Worm (Caenorhabditis elegans): ENCODE measurements around the gene R05G6.3.

R05G6.3 gene

DNA sequence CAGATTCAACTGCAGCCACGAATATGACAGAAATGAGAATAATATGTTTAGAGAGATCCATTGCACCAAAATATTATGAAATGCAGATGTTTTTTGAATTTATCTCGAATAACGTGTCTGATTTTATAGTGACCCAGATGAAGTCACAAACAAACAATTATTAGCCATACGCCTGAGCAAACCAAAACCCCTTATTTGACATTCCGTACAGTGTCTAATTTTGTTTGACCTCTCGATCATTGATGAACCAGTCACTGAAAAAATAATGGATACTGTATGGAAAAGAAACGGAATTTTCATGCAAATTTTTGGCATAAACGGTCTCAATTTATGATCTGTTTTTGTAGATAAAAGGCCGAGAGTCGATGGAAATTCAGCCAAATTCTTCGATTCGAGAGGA lies at the start of gene R05G6.3, which contains the start of gene R05G6.9:
TSS of gene R05G6.3 (plus strand) at position 386 of the 400 bp plus-strand sequence.
TSS of gene R05G6.9 (minus strand) at position 101 of the 400 bp plus-strand sequence.
- no peak for TF ChIP-seq unc-62 (GFP tag; optimal IDR thresholded peaks at IDR 0.05)

ce11 chrIV:7467170-7467569 lies 49.2 kb upstream of the R05G6.3 start:
- no peak for TF ChIP-seq unc-62 (GFP tag; optimal IDR thresholded peaks at IDR 0.05)

ce11 chrIV:7468638-7469037 lies 47.7 kb upstream of the R05G6.3 start:
- no peak for TF ChIP-seq unc-62 (GFP tag; optimal IDR thresholded peaks at IDR 0.05)

- TF ChIP-seq unc-62 (GFP tag; optimal IDR thresholded peaks at IDR 0.05) = no peak
Measured at ce11 chrIV:7469782-7470413, 46.5 kb upstream of the R05G6.3 start, which contains the start of gene F55G1.7. Gene F55G1.7 (minus strand): TSS chrIV:7469832.

DNA sequence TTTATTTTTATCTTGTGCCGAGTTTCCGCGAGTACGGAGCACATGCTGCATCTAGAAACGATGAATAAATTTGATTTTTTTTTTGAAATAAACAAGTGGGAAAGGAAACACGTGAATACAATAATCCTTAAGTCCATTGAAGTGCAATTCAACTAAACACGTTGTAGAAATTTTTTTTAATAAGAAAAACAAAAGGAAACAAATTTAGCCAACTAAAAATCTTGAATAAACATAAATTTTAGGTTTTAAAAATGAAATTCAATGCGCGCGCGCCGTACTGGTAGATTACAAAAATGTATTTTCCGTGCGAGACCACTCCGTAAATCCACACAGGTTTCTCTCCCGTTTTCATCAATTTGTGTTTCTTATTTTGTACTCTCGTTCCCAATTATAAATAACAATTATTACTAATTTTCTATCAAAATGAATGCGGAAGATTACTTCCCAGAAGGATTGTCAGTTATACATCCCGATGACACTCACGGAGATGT lies 43.1 kb upstream of the R05G6.3 start, which contains the start of the genes plk-3 and F55G1.6:
TSS of gene plk-3 (minus strand) at position 51 of the 491 bp plus-strand sequence.
TSS of gene F55G1.6 (plus strand) at position 359 of the 491 bp plus-strand sequence.
- TF ChIP-seq unc-62 (GFP tag; optimal IDR thresholded peaks at IDR 0.05) = no peak

DNA sequence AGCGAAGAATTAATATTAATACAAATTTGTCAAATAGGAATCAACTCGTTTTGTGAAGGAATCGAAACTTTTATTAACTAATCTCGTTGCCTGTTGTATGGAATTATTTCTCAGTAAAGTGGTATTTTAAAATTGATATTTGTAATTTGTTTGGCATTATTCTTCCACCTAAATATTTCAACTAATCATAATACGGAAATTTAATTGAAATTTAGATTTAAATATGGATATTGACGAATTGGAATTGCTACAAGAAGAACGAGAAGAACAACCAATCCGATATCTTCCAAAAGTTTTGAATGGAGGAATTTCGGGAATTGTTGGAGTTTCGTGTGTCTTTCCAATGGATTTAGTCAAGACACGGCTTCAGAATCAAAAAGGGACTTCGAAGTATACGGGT lies 41.5 kb upstream of the R05G6.3 start, which contains the start of gene slc-25A18.2:
TSS of gene slc-25A18.2 (plus strand) at position 216 of the 400 bp plus-strand sequence.
- TF ChIP-seq unc-62 (GFP tag; optimal IDR thresholded peaks at IDR 0.05) = no peak

- no peak for TF ChIP-seq unc-62 (GFP tag; optimal IDR thresholded peaks at IDR 0.05)
Measured at ce11 chrIV:7477197-7477596, 39.2 kb upstream of the R05G6.3 start, which contains the start of gene pycr-4. Gene pycr-4 (minus strand): TSS chrIV:7477297.

DNA sequence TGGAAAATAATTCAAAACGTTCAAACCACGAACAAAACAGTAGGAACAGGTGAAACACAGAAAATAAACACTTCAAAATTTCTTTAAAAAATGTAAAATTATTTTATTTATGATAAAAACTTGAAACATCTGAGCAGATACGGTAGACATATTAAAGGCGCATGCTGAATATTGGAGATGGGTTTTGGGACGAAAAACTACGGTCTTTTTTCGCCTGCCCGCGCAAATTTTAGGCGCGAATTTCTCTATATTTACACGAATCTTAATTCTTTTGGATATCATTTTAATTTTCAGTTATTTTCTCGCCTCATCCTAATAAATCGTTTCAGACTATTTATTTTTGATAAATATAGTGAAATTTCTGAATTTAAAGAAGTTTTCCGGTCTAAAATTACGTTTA lies 38.7 kb upstream of the R05G6.3 start:
- TF ChIP-seq unc-62 (GFP tag; optimal IDR thresholded peaks at IDR 0.05) = no peak

DNA sequence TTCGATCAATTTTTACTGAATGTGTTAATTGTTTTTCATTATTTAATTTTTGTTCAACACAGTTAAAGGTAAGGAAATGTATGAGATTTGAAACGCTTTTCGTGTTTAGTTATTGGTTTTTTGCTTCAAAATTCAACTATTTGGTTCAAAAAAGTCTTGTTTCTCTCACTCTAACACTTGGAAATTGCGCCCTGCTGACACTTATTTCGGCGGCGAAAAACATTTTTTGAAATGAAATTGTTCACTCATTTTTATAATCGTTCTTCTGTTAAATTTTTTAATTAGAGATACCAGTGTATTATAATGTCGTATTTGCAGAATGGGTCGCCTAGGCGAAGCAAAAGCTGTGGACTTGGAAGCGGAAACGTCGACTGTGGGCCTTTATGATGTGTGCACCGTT lies 38.2 kb upstream of the R05G6.3 start, which contains the start of gene rod-1:
TSS of gene rod-1 (plus strand) at position 319 of the 400 bp plus-strand sequence.
- no peak for TF ChIP-seq unc-62 (GFP tag; optimal IDR thresholded peaks at IDR 0.05)

DNA sequence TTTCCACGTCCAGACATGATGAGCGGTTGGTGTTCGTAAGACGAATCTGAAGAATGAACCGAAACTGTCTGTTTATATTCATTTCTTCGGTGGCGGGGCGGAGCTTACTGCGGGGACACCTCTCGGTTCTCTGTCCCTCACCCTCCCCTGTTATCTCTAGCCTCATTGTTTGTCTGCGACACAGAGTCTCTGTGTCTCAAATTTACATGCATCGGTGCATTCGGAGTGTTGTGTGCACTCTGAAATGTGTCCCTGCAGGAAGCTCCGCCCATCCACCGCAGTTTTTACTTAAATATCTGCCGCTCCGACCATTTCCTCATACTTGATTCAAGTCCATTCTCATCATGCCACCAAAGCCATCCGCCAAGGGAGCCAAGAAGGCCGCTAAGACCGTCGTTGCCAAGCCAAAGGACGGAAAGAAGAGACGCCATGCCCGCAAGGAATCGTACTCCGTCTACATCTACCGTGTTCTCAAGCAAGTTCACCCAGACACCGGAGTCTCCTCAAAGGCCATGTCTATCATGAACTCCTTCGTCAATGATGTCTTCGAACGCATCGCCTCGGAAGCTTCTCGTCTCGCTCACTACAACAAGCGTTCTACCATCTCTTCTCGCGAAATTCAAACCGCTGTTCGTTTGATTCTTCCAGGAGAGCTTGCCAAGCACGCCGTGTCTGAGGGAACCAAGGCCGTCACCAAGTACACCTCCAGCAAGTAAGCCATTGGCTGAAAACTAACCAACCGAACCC lies 30.0 kb upstream of the R05G6.3 start, which contains the start of the genes his-61 and his-62:
TSS of gene his-61 (minus strand) at position 17 of the 747 bp plus-strand sequence.
TSS of gene his-62 (plus strand) at position 345 of the 747 bp plus-strand sequence.
- no peak for TF ChIP-seq unc-62 (GFP tag; optimal IDR thresholded peaks at IDR 0.05)

- no peak for TF ChIP-seq unc-62 (GFP tag; optimal IDR thresholded peaks at IDR 0.05)
Measured at ce11 chrIV:7487554-7488456, 28.5 kb upstream of the R05G6.3 start, which contains the start of the genes his-60 and his-59. Gene his-60 (minus strand): TSS chrIV:7487992. Gene his-59 (plus strand): TSS chrIV:7488249.

- no peak for TF ChIP-seq unc-62 (GFP tag; optimal IDR thresholded peaks at IDR 0.05)
Measured at ce11 chrIV:7488457-7488783, 27.9 kb upstream of the R05G6.3 start.

- no peak for TF ChIP-seq unc-62 (GFP tag; optimal IDR thresholded peaks at IDR 0.05)
Measured at ce11 chrIV:7491464-7491863, 24.9 kb upstream of the R05G6.3 start, which contains the start of gene F55G1.1. Gene F55G1.1 (plus strand): TSS chrIV:7491764.

- TF ChIP-seq unc-62 (GFP tag; optimal IDR thresholded peaks at IDR 0.05) = no peak
Measured at ce11 chrIV:7497205-7497604, 19.1 kb upstream of the R05G6.3 start.

DNA sequence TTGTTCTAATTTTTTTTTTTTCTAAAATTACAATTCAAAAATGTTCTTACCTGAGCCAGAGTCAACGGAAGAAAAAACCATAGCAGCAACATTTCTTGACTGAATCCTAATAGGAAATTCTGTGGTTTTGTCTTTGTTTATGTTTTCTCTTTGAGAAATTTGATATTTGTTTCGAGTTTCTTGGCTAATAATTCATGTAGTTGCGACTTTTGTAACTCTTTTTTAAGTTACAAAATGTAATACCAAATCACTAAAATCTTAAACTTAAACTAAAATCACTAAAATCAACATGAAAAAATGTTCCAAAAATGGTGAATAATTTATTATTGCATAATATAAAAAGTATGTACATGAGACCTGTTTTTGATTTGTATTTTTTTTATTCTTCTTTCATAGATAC lies 18.6 kb upstream of the R05G6.3 start, which contains the start of gene egas-4:
TSS of gene egas-4 (minus strand) at position 101 of the 400 bp plus-strand sequence.
- no peak for TF ChIP-seq unc-62 (GFP tag; optimal IDR thresholded peaks at IDR 0.05)

Data from whole organism, dauer.